Fruit fly (Drosophila melanogaster): Measurements from ENCODE around the gene Taf10b.
A peak's percentile ranks its signal among the peaks of the same experiment; 100 is the strongest.

Gene Taf10b

dm6 chr2L:2751085-2751710 lies 16.4 kb downstream of the Taf10b start:
- TF ChIP-seq tgo (GFP tag; IDR thresholded peaks at IDR 0.05) (no peak), sug (tag; optimal IDR thresholded peaks at IDR 0.05) (peak; percentile 81), CG13894 (tag; optimal IDR thresholded peaks at IDR 0.05) (peak; percentile 97), Trl (optimal IDR thresholded peaks at IDR 0.05) (peak in 1 of 2 experiments; percentile 55), Trl (GFP tag; optimal IDR thresholded peaks at IDR 0.05) (no peak), BEAF-32 (GFP tag; optimal IDR thresholded peaks at IDR 0.05) (peak; percentile 4), zfh2 (GFP tag; optimal IDR thresholded peaks at IDR 0.05) (no peak), CG33213 (GFP tag; optimal IDR thresholded peaks at IDR 0.05) (no peak), ftz-f1 (GFP tag; optimal IDR thresholded peaks at IDR 0.05) (peak; percentile 5), CG11695 (GFP tag; IDR thresholded peaks at IDR 0.05) (no peak), D19B (GFP tag; optimal IDR thresholded peaks at IDR 0.05) (peak; percentile 94), gro (GFP tag; optimal IDR thresholded peaks at IDR 0.05) (peak; percentile 36), CG15696 (tag; optimal IDR thresholded peaks at IDR 0.05) (no peak), Sin3A (optimal IDR thresholded peaks at IDR 0.05) (no peak), ems (GFP tag; optimal IDR thresholded peaks at IDR 0.05) (no peak), CG6689 (GFP tag; IDR thresholded peaks at IDR 0.05) (no peak), CG7786 (GFP tag; optimal IDR thresholded peaks at IDR 0.05) (no peak), Six4 (GFP tag; optimal IDR thresholded peaks at IDR 0.05) (no peak), sd (tag; optimal IDR thresholded peaks at IDR 0.05) (peak; percentile 82), kah (GFP tag; optimal IDR thresholded peaks at IDR 0.05) (no peak), inv (GFP tag; IDR thresholded peaks at IDR 0.05; ENCODE audit: partially characterized antibody) (no peak), tin (GFP tag; optimal IDR thresholded peaks at IDR 0.05) (no peak), CG15479 (GFP tag; optimal IDR thresholded peaks at IDR 0.05) (peak; percentile 70), odd (GFP tag; optimal IDR thresholded peaks at IDR 0.05) (no peak), chm (GFP tag; IDR thresholded peaks at IDR 0.05) (no peak), row (GFP tag; IDR thresholded peaks at IDR 0.05) (no peak), corto (GFP tag; optimal IDR thresholded peaks at IDR 0.05) (peak; percentile 36), danr (GFP tag; IDR thresholded peaks at IDR 0.05) (no peak), en (GFP tag; optimal IDR thresholded peaks at IDR 0.05) (no peak), CG9609 (GFP tag; optimal IDR thresholded peaks at IDR 0.05) (no peak), sob (GFP tag; IDR thresholded peaks at IDR 0.05) (no peak), kni (GFP tag; optimal IDR thresholded peaks at IDR 0.05) (no peak), HmgZ (tag; optimal IDR thresholded peaks at IDR 0.05) (peak; percentile 32), CG42726 (GFP tag; IDR thresholded peaks at IDR 0.05; ENCODE audit: partially characterized antibody) (no peak), CG10543 (GFP tag; optimal IDR thresholded peaks at IDR 0.05) (peak; percentile 89), maf-S (GFP tag; optimal IDR thresholded peaks at IDR 0.05) (no peak), Elba2 (GFP tag; optimal IDR thresholded peaks at IDR 0.05) (no peak), CG12769 (tag; optimal IDR thresholded peaks at IDR 0.05) (peak; percentile 82), mirr (GFP tag; optimal IDR thresholded peaks at IDR 0.05) (peak; percentile 73), cato (GFP tag; optimal IDR thresholded peaks at IDR 0.05; ENCODE audit: borderline replicate concordance) (no peak), chif (GFP tag; optimal IDR thresholded peaks at IDR 0.05) (no peak), CG1602 (GFP tag; optimal IDR thresholded peaks at IDR 0.05) (no peak), B-H1 (GFP tag; IDR thresholded peaks at IDR 0.05) (no peak), CG34376 (GFP tag; optimal IDR thresholded peaks at IDR 0.05) (peak; percentile 44), fd102C (GFP tag; optimal IDR thresholded peaks at IDR 0.05) (no peak), phol (tag; optimal IDR thresholded peaks at IDR 0.05) (no peak), Hey (tag; optimal IDR thresholded peaks at IDR 0.05) (peak; percentile 15), psq (GFP tag; optimal IDR thresholded peaks at IDR 0.05) (no peak), MBD-R2 (GFP tag; IDR thresholded peaks at IDR 0.05) (no peak), CG10321 (GFP tag; IDR thresholded peaks at IDR 0.05) (no peak), CG15514 (GFP tag; optimal IDR thresholded peaks at IDR 0.05) (peak; percentile 41), Xrp1 (GFP tag; IDR thresholded peaks at IDR 0.05) (no peak)

Measured in whole organism, embryonic.